Worm (Caenorhabditis elegans) whole organism, L4 larva: ENCODE data around the gene rml-3.

ENCODE experiments used
- R02D3.7 ChIP-seq: fragments of 150-350 bp; sonication (generic microtip); optimal IDR thresholded peaks from 3 replicates; lab custom pipeline; 2014; ENCODE audit warnings: missing biosample characterization, missing genetic modification characterization
- Y105C5A.15 ChIP-seq: fragments of 200-800 bp; sonication (Bioruptor generic); IDR thresholded peaks from 2 replicates; pipeline ENCODE4 v1.3.6; 2022; ENCODE audit warnings: missing genetic modification characterization, missing compliant biosample characterization
- ZK337.2 ChIP-seq: fragments of 200-800 bp; sonication (Bioruptor generic); IDR thresholded peaks from 2 replicates; pipeline ENCODE4 v1.3.6; 2022; ENCODE audit warnings: missing genetic modification reagents, missing genetic modification characterization, missing compliant biosample characterization
- dmd-6 ChIP-seq: fragments of 200-800 bp; sonication (Bioruptor generic); IDR thresholded peaks from 2 replicates; pipeline ENCODE4 v1.3.6; 2022; ENCODE audit warnings: missing genetic modification reagents, missing genetic modification characterization, missing compliant biosample characterization
- dpl-1 ChIP-seq: fragments of 150-350 bp; optimal IDR thresholded peaks from 2 replicates; lab custom pipeline; 2014; ENCODE audit warnings: missing biosample characterization, missing genetic modification reagents, missing genetic modification characterization
- php-3 ChIP-seq: fragments of 200-800 bp; sonication (Bioruptor generic); IDR thresholded peaks from 2 replicates; pipeline ENCODE4 v1.3.6; 2022; ENCODE audit warnings: missing genetic modification reagents, missing genetic modification characterization, missing compliant biosample characterization
- pqm-1 ChIP-seq: sonication (generic microtip); optimal IDR thresholded peaks from 2 replicates; lab custom pipeline; 2017; ENCODE audit warnings: missing biosample characterization, missing genetic modification characterization
- skn-1 ChIP-seq: fragments of 150-350 bp; optimal IDR thresholded peaks from 2 replicates; lab custom pipeline; 2014; ENCODE audit warnings: missing biosample characterization, missing genetic modification characterization
- ztf-11 ChIP-seq: fragments of 150-350 bp; optimal IDR thresholded peaks from 2 replicates; lab custom pipeline; 2014; ENCODE audit warnings: missing biosample characterization, missing genetic modification characterization

DNA sequence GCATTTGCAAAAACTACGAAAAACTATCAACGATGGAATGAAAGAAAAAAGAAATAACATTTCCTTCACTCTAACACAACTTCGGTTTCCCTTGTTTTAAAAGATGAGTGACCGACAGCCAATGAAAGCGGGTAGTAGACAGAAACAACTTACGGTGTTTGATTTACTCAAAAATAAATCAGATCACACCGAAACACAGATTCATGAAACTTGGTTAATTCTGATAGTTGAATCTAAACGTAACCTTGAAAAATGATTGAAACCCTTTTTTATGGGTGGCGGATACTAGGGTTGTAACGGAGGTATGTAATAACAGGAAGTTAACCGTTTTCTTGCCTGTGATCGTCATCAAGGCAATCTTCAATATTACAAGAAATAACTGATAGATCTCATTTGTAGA, 36.5 kb upstream of the rml-3 start:
- no peak for TF ChIP-seq php-3
- no peak for TF ChIP-seq ztf-11 (tag; lab: Kevin White, UChicago)
- TF ChIP-seq ZK337.2 (GFP tag; lab: Robert Waterston, UW), result no peak
- no peak for TF ChIP-seq pqm-1 (tag; lab: Kevin White, UChicago)
- no peak for TF ChIP-seq dpl-1
- no peak for TF ChIP-seq dmd-6
- TF ChIP-seq Y105C5A.15 (GFP tag; lab: Robert Waterston, UW), result no peak
- no peak for TF ChIP-seq skn-1
- no peak for TF ChIP-seq R02D3.7
